Worm (Caenorhabditis elegans) whole organism, L4/young adult: Measurements from ENCODE around the gene trd-1.

ENCODE experiments used
- W03F9.2 ChIP-seq: fragments of 150-350 bp; optimal IDR thresholded peaks from 2 replicates; lab custom pipeline; 2014; ENCODE audit warnings: missing biosample characterization, missing genetic modification characterization
- him-1 ChIP-seq: sonication (generic microtip); optimal IDR thresholded peaks from 2 replicates; lab custom pipeline; 2016; ENCODE audit warnings: missing genotype, missing genetic modification reagents, missing genetic modification characterization, missing compliant biosample characterization

- TF ChIP-seq him-1 (no peak), W03F9.2 (tag; lab: Kevin White, UChicago) (no peak)
Measured at ce11 chrIII:7365602-7366001, 20.4 kb upstream of the trd-1 start, which contains the start of gene F08F8.11.
